Worm (Caenorhabditis elegans) whole organism, early embryonic: ENCODE data around the gene F46C5.2.

Experiments used
- B0310.2 ChIP-seq: sonication (generic microtip); optimal IDR thresholded peaks from 2 replicates; lab custom pipeline; 2016; ENCODE audit warnings: mild to moderate bottlenecking, missing genetic modification characterization, missing compliant biosample characterization
- F13C5.2 ChIP-seq: sonication (generic microtip); optimal IDR thresholded peaks from 2 replicates; lab custom pipeline; 2017; ENCODE audit warnings: mild to moderate bottlenecking, missing genetic modification characterization, inconsistent platforms, missing compliant biosample characterization
- aly-1 ChIP-seq: sonication (generic microtip); optimal IDR thresholded peaks from 2 replicates; lab custom pipeline; 2016; ENCODE audit warnings: missing genetic modification characterization, missing compliant biosample characterization
- ama-1 ChIP-seq: fragments of 150-350 bp; optimal IDR thresholded peaks from 2 replicates; lab custom pipeline; 2014
- ceh-13 ChIP-seq: fragments of 200-800 bp; sonication (Bioruptor generic); optimal IDR thresholded peaks from 2 replicates; lab custom pipeline; 2018; ENCODE audit warnings: mild to moderate bottlenecking, missing genetic modification characterization, missing compliant biosample characterization
- ceh-36 ChIP-seq: sonication (generic microtip); optimal IDR thresholded peaks from 2 replicates; lab custom pipeline; 2016; ENCODE audit warnings: missing genetic modification characterization, inconsistent platforms, missing compliant biosample characterization
- ets-7 ChIP-seq: sonication (generic microtip); optimal IDR thresholded peaks from 2 replicates; lab custom pipeline; 2016; ENCODE audit warnings: missing genotype, missing genetic modification characterization, missing compliant biosample characterization
- flt-1 ChIP-seq: fragments of 200-800 bp; sonication (Bioruptor generic); IDR thresholded peaks from 2 replicates; pipeline ENCODE4 v1.3.6; 2022; ENCODE audit warnings: missing genetic modification characterization, missing compliant biosample characterization
- hmbx-1 ChIP-seq: sonication (generic microtip); optimal IDR thresholded peaks from 2 replicates; lab custom pipeline; 2016; ENCODE audit warnings: mild to moderate bottlenecking, missing genetic modification characterization, missing compliant biosample characterization
- hmg-4 ChIP-seq: fragments of 200-800 bp; sonication (Bioruptor generic); optimal IDR thresholded peaks from 2 replicates; lab custom pipeline; 2018; ENCODE audit warnings: mild to moderate bottlenecking, missing genetic modification characterization, missing compliant biosample characterization
- hnd-1 ChIP-seq: sonication (generic microtip); optimal IDR thresholded peaks from 2 replicates; lab custom pipeline; 2016; ENCODE audit warnings: missing genetic modification characterization, missing compliant biosample characterization
- pes-1 ChIP-seq: fragments of 200-800 bp; sonication (Bioruptor generic); IDR thresholded peaks from 2 replicates; pipeline ENCODE4 v1.3.6; 2022; ENCODE audit warnings: missing genetic modification reagents, missing genetic modification characterization, missing compliant biosample characterization
- scrt-1 ChIP-seq: fragments of 200-800 bp; sonication (Bioruptor generic); IDR thresholded peaks from 2 replicates; pipeline ENCODE4 v1.3.6; 2022; ENCODE audit warnings: missing genetic modification characterization, missing compliant biosample characterization
- sea-1 ChIP-seq: fragments of 200-800 bp; sonication (Bioruptor generic); conservative IDR thresholded peaks from 2 replicates; pipeline ENCODE4 v1.3.6; 2022; ENCODE audit warnings: missing genetic modification characterization, missing compliant biosample characterization
- tbx-11 ChIP-seq: fragments of 200-800 bp; sonication (Bioruptor generic); IDR thresholded peaks from 2 replicates; pipeline ENCODE4 v1.3.6; 2022; ENCODE audit warnings: missing genetic modification characterization, missing compliant biosample characterization
- tbx-37 ChIP-seq: fragments of 200-800 bp; sonication (Bioruptor generic); conservative IDR thresholded peaks from 2 replicates; pipeline ENCODE4 v1.3.6; 2022; ENCODE audit warnings: missing genetic modification reagents, missing genetic modification characterization, missing compliant biosample characterization
- tra-4 ChIP-seq: sonication (generic microtip); optimal IDR thresholded peaks from 2 replicates; lab custom pipeline; 2017; ENCODE audit warnings: missing genetic modification characterization, missing compliant biosample characterization

Gene F46C5.2

DNA sequence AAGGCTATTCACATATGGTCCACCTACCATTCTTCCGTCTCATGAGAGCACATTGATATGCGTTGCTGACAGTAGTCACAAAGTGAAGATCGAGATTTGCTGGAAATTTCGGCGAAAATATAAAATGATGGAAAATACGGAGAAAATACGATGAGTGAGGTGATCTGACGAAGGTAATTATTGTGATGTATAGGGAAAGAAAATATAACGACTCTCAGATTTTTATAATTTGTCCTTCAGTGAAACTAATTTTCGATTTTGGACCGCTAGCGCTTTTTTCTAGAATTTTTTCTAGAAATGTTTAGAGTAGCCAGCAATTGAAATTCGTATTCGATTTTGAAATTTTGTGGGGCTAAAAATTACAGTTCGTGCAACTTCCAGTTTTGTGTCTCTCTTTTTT, at the start of gene F46C5.2:
TSS of gene F46C5.2 (minus strand) at position 101 of the 400 bp plus-strand sequence.
- TF ChIP-seq hnd-1 (tag; lab: Kevin White, UChicago) (no peak), B0310.2 (tag; lab: Kevin White, UChicago) (no peak), ets-7 (no peak)

DNA sequence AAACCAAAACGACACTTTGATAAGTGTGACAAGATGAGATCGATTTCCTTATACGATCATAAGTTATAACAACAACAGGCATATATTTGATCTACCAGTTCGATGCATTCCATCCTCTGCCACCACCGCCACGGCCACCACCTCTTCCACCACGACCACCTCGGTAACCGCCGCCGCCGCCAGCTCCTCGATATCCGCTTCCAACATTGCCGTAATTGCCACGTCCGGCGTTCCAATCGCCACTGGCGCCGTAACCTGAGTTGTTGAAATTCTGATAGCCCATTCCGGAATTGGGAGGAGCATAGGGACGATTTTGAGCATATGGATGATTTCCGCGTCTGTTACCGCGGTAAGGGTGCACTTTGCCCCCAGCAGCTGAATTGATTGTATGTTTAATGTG, 49.4 kb upstream of the F46C5.2 start:
- TF ChIP-seq tbx-37 (GFP tag; lab: Robert Waterston, UW) (no peak), flt-1 (GFP tag; lab: Robert Waterston, UW) (no peak), pes-1 (GFP tag; lab: Robert Waterston, UW) (no peak), ceh-13 (GFP tag; lab: Kevin White, UChicago) (no peak), aly-1 (tag; lab: Kevin White, UChicago) (no peak), ets-7 (no peak), hnd-1 (tag; lab: Kevin White, UChicago) (no peak), tbx-11 (GFP tag; lab: Robert Waterston, UW) (no peak), scrt-1 (no peak), ceh-36 (tag; lab: Kevin White, UChicago) (no peak), B0310.2 (tag; lab: Kevin White, UChicago) (no peak), tra-4 (tag; lab: Kevin White, UChicago) (no peak), hmg-4 (no peak), ama-1 (no peak), F13C5.2 (tag; lab: Kevin White, UChicago) (no peak), hmbx-1 (no peak), sea-1 (GFP tag; lab: Robert Waterston, UW) (no peak)

DNA sequence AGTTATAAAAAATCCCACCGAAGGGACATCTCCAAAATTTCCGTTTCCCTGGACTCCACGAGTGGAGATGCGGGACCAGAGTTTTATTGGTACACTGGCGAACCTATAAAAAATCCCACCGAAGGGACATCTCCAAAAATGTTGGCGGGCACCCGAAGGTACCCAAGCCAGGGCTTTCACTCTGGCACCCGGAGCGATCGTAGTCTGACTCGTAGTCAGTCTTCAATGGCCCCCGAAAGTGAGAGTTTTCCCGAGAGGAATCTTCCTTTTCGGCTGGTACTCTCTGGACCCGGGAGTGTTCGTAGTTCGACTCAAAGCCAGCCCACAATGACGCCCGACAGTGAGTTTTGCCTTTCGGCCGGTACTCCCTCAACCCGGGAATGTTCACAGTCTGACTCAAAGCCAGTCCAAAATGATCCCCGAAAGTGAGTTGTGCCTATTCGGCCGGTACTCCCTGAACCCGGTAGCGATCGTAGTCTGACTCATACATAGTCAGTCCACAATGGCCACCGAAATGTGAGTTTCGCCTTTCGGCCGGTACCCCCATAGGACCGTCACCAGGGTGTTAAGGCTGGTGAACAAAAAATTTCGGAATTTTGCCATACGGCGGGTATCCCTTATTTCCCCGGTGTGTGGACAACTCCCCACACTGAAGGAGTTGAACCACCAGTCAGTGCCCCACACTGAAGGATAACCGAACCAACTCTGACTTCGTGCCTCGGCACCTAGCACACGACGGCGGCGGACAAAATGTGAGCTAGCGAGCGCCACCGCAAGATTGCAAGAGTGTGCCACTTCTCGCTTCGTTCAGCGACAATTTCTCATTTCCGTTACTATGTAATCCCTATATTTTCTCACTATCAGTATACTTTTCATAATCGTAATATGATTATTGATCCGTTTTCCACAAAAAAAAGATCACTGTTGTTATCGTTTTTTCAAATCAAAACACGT, 48.2 kb upstream of the F46C5.2 start:
- TF ChIP-seq hmg-4 (no peak), tbx-37 (GFP tag; lab: Robert Waterston, UW) (no peak), F13C5.2 (tag; lab: Kevin White, UChicago) (no peak), ets-7 (no peak), tbx-11 (GFP tag; lab: Robert Waterston, UW) (no peak), hmbx-1 (no peak), tra-4 (tag; lab: Kevin White, UChicago) (no peak), ceh-36 (tag; lab: Kevin White, UChicago) (no peak), scrt-1 (no peak), aly-1 (tag; lab: Kevin White, UChicago) (no peak), sea-1 (GFP tag; lab: Robert Waterston, UW) (no peak), hnd-1 (tag; lab: Kevin White, UChicago) (no peak), pes-1 (GFP tag; lab: Robert Waterston, UW) (no peak), flt-1 (GFP tag; lab: Robert Waterston, UW) (no peak), ama-1 (no peak)

DNA sequence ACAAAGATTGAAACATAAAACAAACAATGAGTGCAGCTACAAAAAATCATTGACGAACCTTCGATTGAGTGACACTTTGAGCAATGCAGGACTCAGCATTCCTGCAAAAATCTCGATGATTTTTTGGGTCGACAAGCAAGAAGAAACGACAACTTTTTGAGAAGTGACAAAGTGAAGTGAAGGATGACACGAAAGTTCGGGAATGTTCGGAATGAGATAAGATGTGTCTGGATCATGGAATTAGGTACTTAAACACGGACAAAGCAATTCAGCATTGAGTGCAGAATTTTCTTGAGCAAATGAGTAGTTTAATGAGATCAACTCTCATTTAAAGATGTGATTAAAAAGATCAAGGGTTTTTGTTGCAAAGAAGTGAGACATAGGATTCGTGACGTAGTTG, 44.8 kb upstream of the F46C5.2 start, which contains the start of gene T07D4.2:
TSS of gene T07D4.2 (minus strand) at position 101 of the 400 bp plus-strand sequence.
- no peak for TF ChIP-seq tbx-37 (GFP tag; lab: Robert Waterston, UW)
- no peak for TF ChIP-seq ets-7
- no peak for TF ChIP-seq F13C5.2 (tag; lab: Kevin White, UChicago)
- no peak for TF ChIP-seq scrt-1
- TF ChIP-seq hnd-1 (tag; lab: Kevin White, UChicago), result no peak
- TF ChIP-seq tbx-11 (GFP tag; lab: Robert Waterston, UW), result no peak
- TF ChIP-seq sea-1 (GFP tag; lab: Robert Waterston, UW), result no peak
- no peak for TF ChIP-seq ceh-13 (GFP tag; lab: Kevin White, UChicago)
- TF ChIP-seq hmg-4, result no peak
- TF ChIP-seq aly-1 (tag; lab: Kevin White, UChicago), result no peak
- no peak for TF ChIP-seq ceh-36 (tag; lab: Kevin White, UChicago)
- no peak for TF ChIP-seq ama-1
- TF ChIP-seq flt-1 (GFP tag; lab: Robert Waterston, UW), result no peak
- no peak for TF ChIP-seq B0310.2 (tag; lab: Kevin White, UChicago)
- TF ChIP-seq pes-1 (GFP tag; lab: Robert Waterston, UW), result no peak

DNA sequence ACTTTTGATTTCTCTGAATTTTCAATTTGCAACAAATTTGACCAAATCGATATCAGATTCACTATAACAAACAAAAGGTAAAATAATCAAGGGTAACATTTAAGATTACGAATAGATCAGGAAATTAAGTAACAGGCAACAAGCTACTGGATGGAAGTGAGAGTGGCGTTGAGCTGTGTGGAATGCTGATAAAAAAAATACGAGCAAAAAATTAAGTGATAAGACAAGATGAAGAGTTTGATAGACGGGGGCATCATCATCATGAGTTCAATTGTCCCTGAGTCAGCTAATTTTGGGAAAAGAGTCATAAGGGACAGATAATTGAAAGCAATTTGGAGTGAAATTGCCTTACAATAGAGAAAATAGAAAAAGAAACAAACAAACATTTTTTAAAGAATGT, 37.8 kb upstream of the F46C5.2 start:
- TF ChIP-seq ceh-36 (tag; lab: Kevin White, UChicago) (no peak), flt-1 (GFP tag; lab: Robert Waterston, UW) (no peak), hmg-4 (no peak), ceh-13 (GFP tag; lab: Kevin White, UChicago) (no peak), hnd-1 (tag; lab: Kevin White, UChicago) (no peak), tra-4 (tag; lab: Kevin White, UChicago) (no peak), aly-1 (tag; lab: Kevin White, UChicago) (no peak), B0310.2 (tag; lab: Kevin White, UChicago) (no peak), pes-1 (GFP tag; lab: Robert Waterston, UW) (no peak), ama-1 (no peak), scrt-1 (no peak), hmbx-1 (no peak), F13C5.2 (tag; lab: Kevin White, UChicago) (no peak), tbx-37 (GFP tag; lab: Robert Waterston, UW) (no peak), ets-7 (no peak), tbx-11 (GFP tag; lab: Robert Waterston, UW) (no peak)

DNA sequence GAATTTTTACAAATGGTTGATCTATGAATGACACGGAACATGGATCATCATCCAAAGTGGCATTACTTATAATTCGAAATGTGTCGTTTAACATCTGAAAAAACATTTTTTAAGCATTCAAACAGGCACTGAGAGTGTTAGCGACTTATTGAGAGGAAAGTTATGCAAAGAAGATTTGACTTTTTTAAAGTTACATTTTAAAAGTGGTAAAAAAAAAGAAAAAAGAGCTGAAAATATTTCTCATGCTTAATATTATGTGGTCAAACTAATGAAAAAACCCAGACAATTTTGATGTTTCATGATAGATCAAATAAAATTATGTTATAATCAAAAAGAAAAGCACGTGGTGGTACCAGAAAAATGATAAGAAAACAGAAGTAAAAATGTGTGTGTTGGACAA, 36.0 kb upstream of the F46C5.2 start, which contains the start of gene npr-20:
TSS of gene npr-20 (minus strand) at position 101 of the 400 bp plus-strand sequence.
- TF ChIP-seq F13C5.2 (tag; lab: Kevin White, UChicago) (no peak), sea-1 (GFP tag; lab: Robert Waterston, UW) (no peak), hmg-4 (no peak), ama-1 (no peak), pes-1 (GFP tag; lab: Robert Waterston, UW) (no peak), hnd-1 (tag; lab: Kevin White, UChicago) (no peak), flt-1 (GFP tag; lab: Robert Waterston, UW) (no peak), hmbx-1 (no peak), aly-1 (tag; lab: Kevin White, UChicago) (no peak), tbx-37 (GFP tag; lab: Robert Waterston, UW) (no peak)
